Worm (Caenorhabditis elegans): ENCODE measurements around the gene C56G2.15.
A peak's percentile ranks its signal among the peaks of the same experiment; 100 is the strongest.

ce11 chrIII:6364395-6364794, 3.3 kb downstream of the C56G2.15 start:
- TF ChIP-seq nhr-11 (tag; optimal IDR thresholded peaks at IDR 0.05): no peak
- no peak for TF ChIP-seq skn-1 (tag; optimal IDR thresholded peaks at IDR 0.05)
- TF ChIP-seq C34F6.9 (tag; optimal IDR thresholded peaks at IDR 0.05): peak; percentile 15
- peak; percentile 54 for TF ChIP-seq nhr-129 (tag; optimal IDR thresholded peaks at IDR 0.05)
- no peak for TF ChIP-seq R02D3.7 (tag; optimal IDR thresholded peaks at IDR 0.05)
